Worm (Caenorhabditis elegans) whole organism, L4 larva: ENCODE measurements around the gene col-111.

Experiments
- F44E2.7 ChIP-seq: fragments of 200-800 bp; sonication (Bioruptor generic); IDR thresholded peaks from 2 replicates; pipeline ENCODE4 v2.1.2; 2022; ENCODE audit warnings: missing genetic modification characterization, missing compliant biosample characterization
- R02D3.7 ChIP-seq: fragments of 150-350 bp; sonication (generic microtip); optimal IDR thresholded peaks from 3 replicates; lab custom pipeline; 2014; ENCODE audit warnings: missing biosample characterization, missing genetic modification characterization
- Y75B8A.6 ChIP-seq: fragments of 200-800 bp; sonication (Bioruptor generic); IDR thresholded peaks from 2 replicates; pipeline ENCODE4 v1.3.6; 2022; ENCODE audit warnings: missing genetic modification reagents, missing genetic modification characterization, missing compliant biosample characterization
- ZK337.2 ChIP-seq: fragments of 200-800 bp; sonication (Bioruptor generic); IDR thresholded peaks from 2 replicates; pipeline ENCODE4 v1.3.6; 2022; ENCODE audit warnings: missing genetic modification reagents, missing genetic modification characterization, missing compliant biosample characterization
- aly-2 ChIP-seq: sonication (generic microtip); optimal IDR thresholded peaks from 2 replicates; lab custom pipeline; 2018; ENCODE audit warnings: missing biosample characterization, missing genetic modification characterization
- egl-27 ChIP-seq: sonication (generic microtip); optimal IDR thresholded peaks from 3 replicates; lab custom pipeline; 2017; ENCODE audit warnings: missing biosample characterization, missing genetic modification reagents, missing genetic modification characterization
- lin-39 ChIP-seq: fragments of 150-350 bp; optimal IDR thresholded peaks from 2 replicates; lab custom pipeline; 2014; ENCODE audit warnings: missing biosample characterization, missing genetic modification reagents, missing genetic modification characterization
- mes-2 ChIP-seq: sonication (generic microtip); optimal IDR thresholded peaks from 2 replicates; lab custom pipeline; 2016; ENCODE audit warnings: missing genotype, mild to moderate bottlenecking, missing genetic modification characterization, missing compliant biosample characterization; ENCODE audit not compliant: poor library complexity, severe bottlenecking
- snpc-4 ChIP-seq: fragments of 150-350 bp; optimal IDR thresholded peaks from 2 replicates; lab custom pipeline; 2014; ENCODE audit warnings: missing biosample characterization, missing genetic modification characterization
- ztf-11 ChIP-seq: fragments of 150-350 bp; optimal IDR thresholded peaks from 2 replicates; lab custom pipeline; 2014; ENCODE audit warnings: missing biosample characterization, missing genetic modification characterization

DNA sequence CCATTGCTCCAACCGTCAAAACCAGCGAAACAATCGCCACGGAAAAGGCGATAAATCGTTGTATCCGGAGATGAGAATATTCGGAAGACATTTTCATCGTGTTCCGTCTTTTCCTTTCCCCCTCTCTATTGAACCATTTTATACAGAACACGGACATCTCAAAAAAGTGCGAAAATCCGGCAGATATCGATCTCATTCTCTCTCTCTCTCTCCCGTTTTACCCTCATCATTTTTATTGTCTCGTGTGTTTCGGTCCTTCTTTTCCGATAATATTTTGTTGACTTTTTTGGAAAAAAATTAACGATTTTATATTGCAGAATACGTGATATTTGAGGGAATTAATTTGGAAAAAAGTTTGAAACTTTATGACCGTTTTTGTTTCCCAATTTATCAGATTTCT is 48.2 kb downstream of the col-111 start, which contains the start of gene col-110:
- no peak for TF ChIP-seq F44E2.7
- TF ChIP-seq ztf-11 (tag; lab: Kevin White, UChicago) = no peak
- TF ChIP-seq R02D3.7 (tag; lab: Kevin White, UChicago) = no peak
- no peak for TF ChIP-seq lin-39 (tag; lab: Kevin White, UChicago)
- TF ChIP-seq Y75B8A.6 (GFP tag; lab: Robert Waterston, UW) = no peak
- no peak for TF ChIP-seq ZK337.2 (GFP tag; lab: Robert Waterston, UW)
- TF ChIP-seq mes-2 = no peak
- no peak for TF ChIP-seq aly-2 (tag; lab: Kevin White, UChicago)
- TF ChIP-seq egl-27 (tag; lab: Kevin White, UChicago) = no peak
- no peak for TF ChIP-seq snpc-4 (tag; lab: Kevin White, UChicago)
